Fruit fly (Drosophila melanogaster) whole organism, pupa: ENCODE measurements around the gene robo2.

Source experiments
- CG14655 ChIP-seq: fragments of 200-800 bp; sonication (Bioruptor generic); optimal IDR thresholded peaks from 3 replicates; lab custom pipeline; 2017; ENCODE audit warnings: mild to moderate bottlenecking, missing biosample characterization, missing genetic modification reagents, missing genetic modification characterization
- CG17806 ChIP-seq: fragments of 200-800 bp; sonication (Bioruptor generic); optimal IDR thresholded peaks from 2 replicates; lab custom pipeline; 2018; ENCODE audit warnings: missing biosample characterization, mild to moderate bottlenecking, missing genetic modification characterization, moderate library complexity
- fd96Ca ChIP-seq: fragments of 200-800 bp; sonication (Bioruptor generic); IDR thresholded peaks from 3 replicates; pipeline ENCODE4 v1.3.6; 2022; ENCODE audit warnings: missing biosample characterization, missing genetic modification characterization

- no peak for TF ChIP-seq CG17806 (tag; lab: Kevin White, UChicago)
- no peak for TF ChIP-seq CG14655
- TF ChIP-seq fd96Ca: no peak
Measured at dm6 chr2L:1449718-1450441, 29.6 kb upstream of the robo2 start.
